Fruit fly (Drosophila melanogaster): ENCODE results near the gene alpha-Man-IIa.

DNA sequence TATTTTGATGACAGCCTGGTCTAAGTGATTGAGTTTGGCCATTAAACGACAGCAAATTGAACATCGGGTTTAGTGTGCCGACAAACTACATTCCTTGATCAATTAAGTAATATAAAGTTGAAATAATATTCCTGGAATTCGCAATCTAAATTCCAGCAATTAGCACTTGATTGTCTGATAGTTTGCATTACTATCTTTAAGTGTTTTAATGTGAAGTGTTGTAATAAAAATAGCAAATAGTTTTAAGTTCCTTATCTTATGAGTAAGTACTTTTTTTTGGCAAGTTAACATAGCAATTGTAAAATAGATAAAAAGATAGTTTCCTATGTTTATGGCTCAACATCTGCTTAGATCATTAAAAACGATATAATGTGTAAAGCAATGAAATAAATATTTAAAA lies 24.0 kb upstream of the alpha-Man-IIa start:
- no peak for TF ChIP-seq Myc (optimal IDR thresholded peaks at IDR 0.05)
- TF ChIP-seq Sin3A (optimal IDR thresholded peaks at IDR 0.05), result no peak
- no peak for TF ChIP-seq insv (optimal IDR thresholded peaks at IDR 0.05)
- no peak for TF ChIP-seq psq (optimal IDR thresholded peaks at IDR 0.05)
- no peak for TF ChIP-seq h (optimal IDR thresholded peaks at IDR 0.05)
- TF ChIP-seq ttk (optimal IDR thresholded peaks at IDR 0.05), result no peak

All from Kc167 (cell line).